Fruit fly (Drosophila melanogaster): ENCODE data around the gene chinmo.

- TF ChIP-seq Hr78 (GFP tag; optimal IDR thresholded peaks at IDR 0.05): no peak
- no peak for TF ChIP-seq Myc (optimal IDR thresholded peaks at IDR 0.05)
- TF ChIP-seq CG32264 (GFP tag; optimal IDR thresholded peaks at IDR 0.05): no peak
- TF ChIP-seq Vsx2 (GFP tag; optimal IDR thresholded peaks at IDR 0.05; ENCODE audit: partially characterized antibody): no peak
- TF ChIP-seq CG9705 (GFP tag; optimal IDR thresholded peaks at IDR 0.05): peak; percentile 45
- TF ChIP-seq ey (GFP tag; optimal IDR thresholded peaks at IDR 0.05): peak; percentile 58
- TF ChIP-seq Sp1 (GFP tag; optimal IDR thresholded peaks at IDR 0.05): peak; percentile 72
- peak; percentile 57 for TF ChIP-seq br (GFP tag; optimal IDR thresholded peaks at IDR 0.05)
- peak; percentile 90 for TF ChIP-seq sv (GFP tag; optimal IDR thresholded peaks at IDR 0.05)
- peak; percentile 64 for TF ChIP-seq OdsH (GFP tag; optimal IDR thresholded peaks at IDR 0.05)
- peak; percentile 73 for TF ChIP-seq fru (GFP tag; optimal IDR thresholded peaks at IDR 0.05)
- TF ChIP-seq HLH106 (tag; optimal IDR thresholded peaks at IDR 0.05): peak; percentile 74
- TF ChIP-seq psq (GFP tag; optimal IDR thresholded peaks at IDR 0.05): peak; percentile 85
Measured at dm6 chr2L:1643252-1643864, 7.7 kb upstream of the chinmo start.
